Worm (Caenorhabditis elegans) whole organism, midembryonic: Measurements from ENCODE around the gene R102.1.
"Not testable (repeated sequence)": the region's sequence is repeated elsewhere in the genome, so short reads cannot be mapped to it uniquely, and the experiment has no call there.

Experiments used
- T22C8.4 ChIP-seq: fragments of 200-800 bp; sonication (Bioruptor generic); IDR thresholded peaks from 2 replicates; pipeline ENCODE4 v1.3.6; 2022; ENCODE audit warnings: missing genetic modification characterization, missing compliant biosample characterization
- cog-1 ChIP-seq: sonication (generic microtip); optimal IDR thresholded peaks from 2 replicates; lab custom pipeline; 2016; ENCODE audit warnings: missing genetic modification characterization, missing compliant biosample characterization
- flt-1 ChIP-seq: fragments of 200-800 bp; sonication (Bioruptor generic); IDR thresholded peaks from 2 replicates; pipeline ENCODE4 v1.3.6; 2022; ENCODE audit warnings: missing genetic modification characterization, missing compliant biosample characterization
- klf-2 ChIP-seq: fragments of 200-800 bp; sonication (Bioruptor generic); conservative IDR thresholded peaks from 2 replicates; pipeline ENCODE4 v1.3.6; 2022; ENCODE audit warnings: missing genetic modification reagents, missing genetic modification characterization, missing compliant biosample characterization
- med-1 ChIP-seq: sonication (generic microtip); optimal IDR thresholded peaks from 2 replicates; lab custom pipeline; 2017; ENCODE audit warnings: missing genetic modification characterization, mild to moderate bottlenecking, missing compliant biosample characterization, antibody characterized with exemption, missing genetic modification reagents; ENCODE audit not compliant: insufficient read depth
- ref-1 ChIP-seq: fragments of 200-800 bp; sonication (Bioruptor generic); conservative IDR thresholded peaks from 2 replicates; pipeline ENCODE4 v1.3.6; 2022; ENCODE audit warnings: missing genetic modification reagents, missing genetic modification characterization, missing compliant biosample characterization
- tab-1 ChIP-seq: fragments of 200-800 bp; sonication (Bioruptor generic); IDR thresholded peaks from 2 replicates; pipeline ENCODE4 v1.3.6; 2022; ENCODE audit warnings: missing genetic modification characterization, missing compliant biosample characterization
- ztf-23 ChIP-seq: fragments of 200-800 bp; sonication (Bioruptor generic); IDR thresholded peaks from 2 replicates; pipeline ENCODE4 v1.3.6; 2022; ENCODE audit warnings: missing genetic modification reagents, missing genetic modification characterization, missing compliant biosample characterization
- ztf-29 ChIP-seq: fragments of 200-800 bp; sonication (Bioruptor generic); IDR thresholded peaks from 2 replicates; pipeline ENCODE4 v1.3.6; 2022; ENCODE audit warnings: missing genetic modification reagents, missing genetic modification characterization, missing compliant biosample characterization

The R102.1 gene

DNA sequence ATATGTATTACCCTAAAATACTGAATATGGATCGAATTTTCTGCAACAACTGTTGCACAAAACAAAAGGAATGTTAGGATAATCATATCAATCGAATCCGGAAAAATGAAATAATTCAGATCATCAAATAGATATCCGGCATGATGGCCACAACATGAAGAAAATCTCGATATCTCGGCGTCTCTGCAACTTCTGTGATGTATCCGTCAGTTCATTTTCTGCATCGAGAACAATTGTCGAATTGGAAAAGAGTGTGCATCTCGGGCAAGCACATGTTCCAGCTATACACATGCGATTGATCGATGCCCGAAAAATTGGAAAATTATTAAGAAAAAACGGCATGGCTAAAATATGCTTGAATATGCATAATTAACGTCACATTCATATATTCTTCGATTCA, at the start of gene R102.1, which contains the start of gene K08C7.6:
R102.1 (plus strand) TSS at position 291 of the 400 bp plus-strand sequence.
K08C7.6 (minus strand) TSS at position 101 of the 400 bp plus-strand sequence.
- TF ChIP-seq klf-2 (GFP tag; lab: Robert Waterston, UW), result no peak
- no peak for TF ChIP-seq ref-1
- TF ChIP-seq cog-1 (tag; lab: Kevin White, UChicago), result no peak
- no peak for TF ChIP-seq flt-1 (GFP tag; lab: Robert Waterston, UW)
- no peak for TF ChIP-seq T22C8.4 (GFP tag; lab: Robert Waterston, UW)
- TF ChIP-seq ztf-29 (GFP tag; lab: Robert Waterston, UW), result no peak

DNA sequence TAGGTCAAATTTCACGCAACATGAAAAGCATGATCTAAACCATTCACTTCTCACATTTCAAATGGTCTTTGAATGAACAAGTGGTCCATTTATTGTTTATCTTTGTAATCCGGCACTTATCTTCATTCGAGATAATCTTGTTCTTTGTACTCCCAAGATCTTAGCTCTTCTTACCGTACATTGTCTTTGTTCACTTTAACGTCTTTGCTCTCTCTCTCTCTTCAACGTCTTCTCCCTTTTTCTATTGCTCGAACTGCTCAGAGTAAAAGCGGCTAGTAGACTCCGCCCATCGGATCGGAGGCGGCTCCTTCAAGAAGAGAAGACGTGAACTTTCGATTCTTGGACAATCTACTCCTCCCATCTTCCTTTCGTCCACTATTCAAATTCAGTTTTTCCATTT, 49.2 kb upstream of the R102.1 start, which contains the start of gene F56C4.1:
F56C4.1 (plus strand) TSS at position 301 of the 400 bp plus-strand sequence.
- TF ChIP-seq ref-1 (no peak), flt-1 (GFP tag; lab: Robert Waterston, UW) (no peak), cog-1 (tag; lab: Kevin White, UChicago) (no peak), ztf-29 (GFP tag; lab: Robert Waterston, UW) (no peak), T22C8.4 (GFP tag; lab: Robert Waterston, UW) (no peak), med-1 (GFP tag; lab: Kevin White, UChicago) (no peak), klf-2 (GFP tag; lab: Robert Waterston, UW) (no peak)

- TF ChIP-seq klf-2 (GFP tag; lab: Robert Waterston, UW), result no peak
- no peak for TF ChIP-seq T22C8.4 (GFP tag; lab: Robert Waterston, UW)
These were observed 46.9 kb upstream of the R102.1 start, which contains the start of gene F56C4.2 for ce11 chrIV:10638977-10639376. TSS of gene F56C4.2 (plus strand) at chrIV:10639277.

DNA sequence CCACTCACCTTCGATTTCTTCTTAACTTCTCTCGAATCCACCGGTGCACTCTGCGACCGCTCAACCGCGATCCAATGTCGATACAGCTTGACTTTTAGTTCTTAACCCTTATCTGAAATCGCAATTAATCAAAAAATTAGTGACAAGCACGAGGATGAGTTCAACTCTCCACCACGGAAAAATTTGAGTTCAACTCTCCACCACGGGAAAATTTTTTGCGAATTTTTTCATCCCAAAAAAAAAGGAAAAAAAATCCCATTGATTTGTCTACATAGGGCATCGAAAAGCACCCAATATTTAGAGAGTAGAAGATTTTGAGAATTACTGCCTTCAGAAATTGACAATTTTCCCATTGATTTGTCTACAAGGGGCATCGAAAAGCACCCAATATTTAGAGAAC, 31.8 kb upstream of the R102.1 start, which contains the start of gene glb-19:
glb-19 (minus strand) TSS at position 101 of the 400 bp plus-strand sequence.
- not testable (repeated sequence) for TF ChIP-seq ztf-29 (GFP tag; lab: Robert Waterston, UW); tab-1 (GFP tag; lab: Robert Waterston, UW); ztf-23

DNA sequence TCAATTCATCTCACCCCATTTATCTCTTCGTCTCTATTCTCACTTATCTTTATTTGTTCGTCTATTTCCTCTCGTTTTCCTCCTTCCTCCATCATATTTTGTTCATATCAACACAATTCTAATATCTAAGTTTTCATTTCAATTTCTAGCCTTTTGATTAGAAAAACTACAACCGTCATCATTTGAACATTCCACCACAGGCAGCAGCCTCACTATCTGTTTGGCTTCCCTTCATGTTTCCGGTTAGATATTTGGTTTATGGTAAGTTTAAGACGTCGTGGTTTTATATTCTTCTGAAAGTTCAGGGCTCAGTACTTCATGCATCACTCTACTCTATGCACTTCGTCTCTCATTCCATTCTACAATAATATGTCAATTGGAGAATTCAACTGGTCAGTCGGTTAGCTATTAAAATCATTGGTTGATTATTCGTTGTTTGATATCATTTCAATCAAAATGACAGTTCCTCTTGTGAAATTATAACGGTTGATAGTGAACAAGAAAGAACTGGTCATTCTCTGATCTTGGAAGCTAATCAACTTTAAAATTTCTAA, 29.0 kb upstream of the R102.1 start, which contains the start of gene K08C7.1:
K08C7.1 (plus strand) TSS at position 43 of the 554 bp plus-strand sequence.
- TF ChIP-seq tab-1 (GFP tag; lab: Robert Waterston, UW) (no peak), klf-2 (GFP tag; lab: Robert Waterston, UW) (no peak), ref-1 (no peak), flt-1 (GFP tag; lab: Robert Waterston, UW) (no peak), T22C8.4 (GFP tag; lab: Robert Waterston, UW) (no peak)

DNA sequence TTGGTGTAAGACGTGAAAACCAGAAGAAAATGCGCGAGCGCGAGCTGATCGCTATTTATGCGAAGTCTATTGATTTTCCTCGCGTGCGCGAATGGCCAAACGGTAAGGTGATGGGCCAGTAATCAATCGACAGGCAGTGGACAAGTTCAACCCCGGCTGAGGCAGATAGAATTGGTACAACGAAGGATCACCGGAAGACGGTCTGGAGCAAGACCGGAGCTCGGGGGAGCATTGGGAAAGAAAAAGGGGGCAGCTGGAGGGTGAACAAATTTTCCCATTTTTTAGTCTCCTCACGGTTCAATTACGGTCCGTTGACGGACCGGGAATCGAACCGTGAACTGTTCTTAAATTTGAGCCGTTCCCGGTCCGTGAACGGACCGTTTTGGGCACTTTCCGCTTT, 27.5 kb upstream of the R102.1 start:
- peak; percentile 60; the same call in 1 of the 2 replicates for TF ChIP-seq ztf-23
- TF ChIP-seq tab-1 (GFP tag; lab: Robert Waterston, UW), result peak; percentile 77
- TF ChIP-seq ztf-29 (GFP tag; lab: Robert Waterston, UW), result 0 out of 2 replicates have a peak, but pooled peaks have one; percentile 16

DNA sequence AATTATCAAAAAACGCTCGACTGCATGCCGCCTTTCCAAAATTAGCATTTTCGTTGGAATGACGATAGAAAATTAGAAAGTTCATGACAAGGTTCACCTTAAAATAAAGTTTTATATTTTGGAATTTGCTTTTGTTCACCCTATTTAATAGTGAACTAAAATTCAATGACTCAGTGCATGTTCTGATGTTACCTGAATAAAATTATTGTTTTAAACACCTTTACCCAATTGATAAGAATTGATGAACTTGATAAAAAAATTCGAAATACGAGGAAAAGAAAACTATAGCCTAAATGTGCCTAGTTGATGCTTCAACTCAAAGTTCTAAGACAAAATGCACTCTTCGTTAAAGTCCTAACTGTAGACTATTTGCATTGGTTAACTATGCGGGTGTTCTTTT, 24.8 kb upstream of the R102.1 start:
- TF ChIP-seq ref-1, result no peak

DNA sequence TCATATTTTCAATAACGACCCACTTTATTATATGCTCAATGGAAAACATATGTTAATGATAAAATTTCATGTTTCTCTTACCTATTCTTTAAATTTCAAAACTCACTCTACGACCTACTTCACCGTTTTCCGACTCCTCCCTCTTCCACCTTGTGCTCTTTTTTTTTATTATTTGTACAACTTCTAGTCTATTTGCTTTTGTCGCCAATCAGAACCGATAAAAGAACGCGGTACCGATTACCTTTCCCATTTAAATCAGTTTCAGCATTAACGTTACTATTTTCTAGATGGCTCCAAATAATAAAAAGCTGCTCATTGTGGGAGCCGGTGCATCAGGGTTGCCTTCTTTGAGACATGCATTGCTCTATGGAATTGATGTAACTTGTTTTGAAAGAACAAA, 24.1 kb upstream of the R102.1 start, which contains the start of gene fmo-1:
fmo-1 (plus strand) TSS at position 98 of the 400 bp plus-strand sequence.
- no peak for TF ChIP-seq T22C8.4 (GFP tag; lab: Robert Waterston, UW)
- no peak for TF ChIP-seq cog-1 (tag; lab: Kevin White, UChicago)
- TF ChIP-seq ztf-23, result no peak
- TF ChIP-seq ref-1, result no peak
- TF ChIP-seq ztf-29 (GFP tag; lab: Robert Waterston, UW), result no peak
- TF ChIP-seq med-1 (GFP tag; lab: Kevin White, UChicago), result no peak
- no peak for TF ChIP-seq flt-1 (GFP tag; lab: Robert Waterston, UW)
- TF ChIP-seq klf-2 (GFP tag; lab: Robert Waterston, UW), result no peak
- TF ChIP-seq tab-1 (GFP tag; lab: Robert Waterston, UW), result no peak

DNA sequence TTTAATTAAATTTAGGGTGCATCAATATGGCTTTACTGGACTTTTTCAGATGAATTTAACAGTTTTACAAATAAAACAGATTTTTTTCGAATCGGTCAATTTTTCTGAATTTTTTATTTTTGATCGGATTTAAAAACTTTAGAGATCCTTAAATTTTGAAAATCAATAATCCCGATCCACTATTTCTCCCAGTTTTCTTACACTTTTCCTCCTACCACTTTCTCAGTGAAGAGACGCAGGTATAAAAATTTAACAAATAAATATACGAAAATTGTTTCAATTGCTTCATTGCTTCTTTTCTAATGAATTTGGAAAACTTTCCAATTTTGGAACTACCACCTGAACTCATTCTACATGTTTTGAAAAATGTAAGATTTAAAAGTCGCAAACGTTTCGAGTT, 21.7 kb upstream of the R102.1 start, which contains the start of gene K08C7.7:
K08C7.7 (plus strand) TSS at position 301 of the 400 bp plus-strand sequence.
- TF ChIP-seq klf-2 (GFP tag; lab: Robert Waterston, UW) (no peak), ztf-29 (GFP tag; lab: Robert Waterston, UW) (no peak), T22C8.4 (GFP tag; lab: Robert Waterston, UW) (no peak), med-1 (GFP tag; lab: Kevin White, UChicago) (no peak), flt-1 (GFP tag; lab: Robert Waterston, UW) (no peak), tab-1 (GFP tag; lab: Robert Waterston, UW) (no peak), ztf-23 (no peak), cog-1 (tag; lab: Kevin White, UChicago) (no peak), ref-1 (no peak)

ce11 chrIV:10666523-10666922, 19.3 kb upstream of the R102.1 start, which contains the start of gene epi-1:
TSS of gene epi-1 (plus strand) at chrIV:10666823.
- TF ChIP-seq tab-1 (GFP tag; lab: Robert Waterston, UW) (no peak), flt-1 (GFP tag; lab: Robert Waterston, UW) (no peak)

- TF ChIP-seq ref-1 (no peak), flt-1 (GFP tag; lab: Robert Waterston, UW) (no peak), T22C8.4 (GFP tag; lab: Robert Waterston, UW) (no peak), tab-1 (GFP tag; lab: Robert Waterston, UW) (no peak), med-1 (GFP tag; lab: Kevin White, UChicago) (no peak), klf-2 (GFP tag; lab: Robert Waterston, UW) (no peak), cog-1 (tag; lab: Kevin White, UChicago) (no peak), ztf-23 (no peak), ztf-29 (GFP tag; lab: Robert Waterston, UW) (no peak)
These were observed 17.3 kb upstream of the R102.1 start for ce11 chrIV:10668561-10668960.
